Worm (Caenorhabditis elegans): ENCODE data around the gene B0391.14.
A peak's percentile ranks its signal among the peaks of the same experiment; 100 is the strongest.

Gene B0391.14

ce11 chrV:15625561-15625960 is 25.9 kb upstream of the B0391.14 start, which contains the start of gene C55A1.11:
Gene C55A1.11, plus strand, starts transcription at chrV:15625861.
- TF ChIP-seq pqm-1 (tag; optimal IDR thresholded peaks at IDR 0.05) = no peak
- TF ChIP-seq nhr-23 (tag; optimal IDR thresholded peaks at IDR 0.05) = no peak
- TF ChIP-seq nhr-237 (tag; optimal IDR thresholded peaks at IDR 0.05) = no peak
- TF ChIP-seq nhr-11 (tag; optimal IDR thresholded peaks at IDR 0.05) = no peak
- TF ChIP-seq nhr-25 (tag; optimal IDR thresholded peaks at IDR 0.05) = no peak
- TF ChIP-seq fos-1 (tag; optimal IDR thresholded peaks at IDR 0.05) = no peak
- TF ChIP-seq aly-2 (tag; optimal IDR thresholded peaks at IDR 0.05) = no peak
- TF ChIP-seq elt-2 (tag; optimal IDR thresholded peaks at IDR 0.05) = no peak
- TF ChIP-seq ceh-9 (tag; optimal IDR thresholded peaks at IDR 0.05) = no peak
- no peak for TF ChIP-seq nhr-43 (tag; optimal IDR thresholded peaks at IDR 0.05; ENCODE audit: poor library complexity, severe bottlenecking)
- no peak for TF ChIP-seq lin-39 (tag; optimal IDR thresholded peaks at IDR 0.05)

ce11 chrV:15621518-15621917 is 21.9 kb upstream of the B0391.14 start, which contains the start of gene C55A1.1:
Gene C55A1.1, plus strand, starts transcription at chrV:15621818.
- TF ChIP-seq pqm-1 (tag; optimal IDR thresholded peaks at IDR 0.05) = no peak
- TF ChIP-seq nhr-25 (tag; optimal IDR thresholded peaks at IDR 0.05) = no peak

- TF ChIP-seq nhr-12 (tag; optimal IDR thresholded peaks at IDR 0.05) (no peak), elt-3 (tag; optimal IDR thresholded peaks at IDR 0.05) (no peak), skn-1 (tag; optimal IDR thresholded peaks at IDR 0.05) (no peak), ama-1 (optimal IDR thresholded peaks at IDR 0.05) (no peak), lin-15B (tag; optimal IDR thresholded peaks at IDR 0.05) (no peak)
Measured at ce11 chrV:15614534-15614933, 14.9 kb upstream of the B0391.14 start.

- no peak for TF ChIP-seq nhr-25 (tag; optimal IDR thresholded peaks at IDR 0.05)
- no peak for TF ChIP-seq snpc-4 (tag; optimal IDR thresholded peaks at IDR 0.05)
- TF ChIP-seq sea-2 (GFP tag; optimal IDR thresholded peaks at IDR 0.05) = no peak
- no peak for TF ChIP-seq nhr-67 (tag; optimal IDR thresholded peaks at IDR 0.05)
- no peak for TF ChIP-seq nhr-12 (tag; optimal IDR thresholded peaks at IDR 0.05)
- no peak for TF ChIP-seq fos-1 (tag; optimal IDR thresholded peaks at IDR 0.05)
- TF ChIP-seq unc-39 (tag; optimal IDR thresholded peaks at IDR 0.05) = no peak
- TF ChIP-seq nhr-77 (tag; optimal IDR thresholded peaks at IDR 0.05) = no peak
- TF ChIP-seq ztf-11 (tag; optimal IDR thresholded peaks at IDR 0.05) = no peak
- TF ChIP-seq nhr-43 (tag; optimal IDR thresholded peaks at IDR 0.05; ENCODE audit: poor library complexity, severe bottlenecking) = no peak
- no peak for TF ChIP-seq nhr-237 (tag; optimal IDR thresholded peaks at IDR 0.05)
- no peak for TF ChIP-seq eor-1 (tag; optimal IDR thresholded peaks at IDR 0.05)
- TF ChIP-seq pha-4 (tag; optimal IDR thresholded peaks at IDR 0.05) = no peak
- TF ChIP-seq ceh-9 (tag; optimal IDR thresholded peaks at IDR 0.05) = no peak
- no peak for TF ChIP-seq tbx-2 (tag; optimal IDR thresholded peaks at IDR 0.05)
- no peak for TF ChIP-seq egl-27 (tag; optimal IDR thresholded peaks at IDR 0.05)
- no peak for TF ChIP-seq lin-39 (tag; optimal IDR thresholded peaks at IDR 0.05)
- TF ChIP-seq unc-62 (GFP tag; optimal IDR thresholded peaks at IDR 0.05) = no peak
- no peak for TF ChIP-seq lsy-12 (tag; optimal IDR thresholded peaks at IDR 0.05)
Measured at ce11 chrV:15612886-15613285, 13.2 kb upstream of the B0391.14 start, which contains the start of gene str-263. Gene str-263, plus strand, starts transcription at chrV:15613186.

DNA sequence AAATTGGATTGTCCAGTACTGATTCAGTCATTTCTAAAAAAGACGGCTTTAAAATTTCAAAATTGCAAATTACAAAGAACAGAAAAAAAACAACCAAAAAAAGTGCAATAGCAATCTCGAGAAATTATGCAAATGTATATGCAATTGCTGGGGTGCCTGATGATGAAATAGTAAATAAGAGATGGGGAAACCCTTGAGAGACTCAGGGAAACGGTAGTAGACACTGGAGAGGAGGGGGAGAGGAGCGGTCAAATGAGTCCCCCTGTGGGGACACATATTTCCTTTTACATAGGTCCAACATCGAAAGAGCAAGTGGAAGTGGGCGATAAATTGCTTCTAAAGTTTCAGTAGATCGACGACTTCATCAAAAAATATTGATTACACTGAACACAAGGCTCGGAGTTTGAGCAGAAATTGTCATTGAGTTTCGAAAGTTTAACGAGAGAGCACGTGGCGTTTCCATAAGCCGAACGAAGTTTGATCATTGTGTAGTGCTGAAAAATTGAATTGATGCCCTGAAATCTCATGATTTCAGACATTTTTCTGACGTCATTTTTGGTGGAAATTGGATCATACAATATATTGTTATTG is 10.8 kb upstream of the B0391.14 start, which contains the start of the genes fbxa-153 and str-12:
Gene fbxa-153 (minus strand): TSS at position 35 of the 591 bp plus-strand sequence.
Gene str-12 (plus strand): TSS at position 541 of the 591 bp plus-strand sequence.
- TF ChIP-seq fkh-2 (tag; optimal IDR thresholded peaks at IDR 0.05) (no peak), lin-39 (tag; optimal IDR thresholded peaks at IDR 0.05) (peak; percentile 46), snpc-4 (tag; optimal IDR thresholded peaks at IDR 0.05) (peak; percentile 23), lin-15B (tag; optimal IDR thresholded peaks at IDR 0.05) (peak; percentile 20)

ce11 chrV:15605045-15605444 is 5.4 kb upstream of the B0391.14 start, which contains the start of gene fbxa-154:
Gene fbxa-154, minus strand, starts transcription at chrV:15605145.
- no peak for TF ChIP-seq lin-15B (tag; optimal IDR thresholded peaks at IDR 0.05)
- TF ChIP-seq pha-4 (tag; optimal IDR thresholded peaks at IDR 0.05) = no peak
- TF ChIP-seq egl-27 (tag; optimal IDR thresholded peaks at IDR 0.05) = no peak
- TF ChIP-seq ztf-4 (tag; optimal IDR thresholded peaks at IDR 0.05) = no peak
- no peak for TF ChIP-seq lin-39 (tag; optimal IDR thresholded peaks at IDR 0.05)
- no peak for TF ChIP-seq aly-2 (tag; optimal IDR thresholded peaks at IDR 0.05)
- TF ChIP-seq lsy-12 (tag; optimal IDR thresholded peaks at IDR 0.05) = no peak
- no peak for TF ChIP-seq nhr-76 (tag; optimal IDR thresholded peaks at IDR 0.05)
- TF ChIP-seq jun-1 (tag; optimal IDR thresholded peaks at IDR 0.05) = no peak
- TF ChIP-seq ceh-16 (tag; optimal IDR thresholded peaks at IDR 0.05) = no peak
- TF ChIP-seq mml-1 (tag; optimal IDR thresholded peaks at IDR 0.05) = no peak
- TF ChIP-seq zag-1 (tag; optimal IDR thresholded peaks at IDR 0.05) = no peak

Measured in whole organism, L3 larva.